Worm (Caenorhabditis elegans): ENCODE measurements around the gene C45B2.8.

DNA sequence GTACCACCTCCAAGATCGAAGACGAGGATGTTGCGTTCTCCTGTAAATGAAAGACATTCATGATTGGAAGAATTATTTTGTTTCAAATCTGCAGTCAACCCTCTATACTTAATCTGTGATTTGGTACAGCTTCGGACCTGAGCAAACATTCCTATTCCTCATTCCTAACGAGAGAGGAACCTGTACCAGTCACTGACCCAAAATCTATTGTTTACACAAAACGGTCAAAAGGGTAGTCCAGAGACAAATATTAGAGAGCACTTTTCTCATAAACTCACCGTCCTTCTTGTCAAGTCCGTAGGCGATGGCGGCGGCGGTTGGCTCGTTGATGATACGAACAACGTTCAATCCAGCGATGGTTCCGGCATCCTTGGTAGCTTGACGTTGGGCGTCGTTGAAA lies 3.0 kb downstream of the C45B2.8 start:
- TF ChIP-seq blmp-1 (tag; optimal IDR thresholded peaks at IDR 0.05; ENCODE audit: insufficient read depth): no peak
- TF ChIP-seq zag-1 (tag; optimal IDR thresholded peaks at IDR 0.05): no peak
- no peak for TF ChIP-seq elt-3 (tag; optimal IDR thresholded peaks at IDR 0.05)
- no peak for TF ChIP-seq nhr-77 (tag; optimal IDR thresholded peaks at IDR 0.05)
- TF ChIP-seq aly-2 (tag; optimal IDR thresholded peaks at IDR 0.05): no peak
- no peak for TF ChIP-seq nhr-11 (tag; optimal IDR thresholded peaks at IDR 0.05)
- TF ChIP-seq mdl-1 (tag; optimal IDR thresholded peaks at IDR 0.05): no peak
- no peak for TF ChIP-seq egl-27 (tag; optimal IDR thresholded peaks at IDR 0.05)
- no peak for TF ChIP-seq F13H6.1 (tag; optimal IDR thresholded peaks at IDR 0.05)
- TF ChIP-seq skn-1 (tag; optimal IDR thresholded peaks at IDR 0.05): no peak
